Fruit fly (Drosophila melanogaster): Measurements from ENCODE around the gene comm3.

DNA sequence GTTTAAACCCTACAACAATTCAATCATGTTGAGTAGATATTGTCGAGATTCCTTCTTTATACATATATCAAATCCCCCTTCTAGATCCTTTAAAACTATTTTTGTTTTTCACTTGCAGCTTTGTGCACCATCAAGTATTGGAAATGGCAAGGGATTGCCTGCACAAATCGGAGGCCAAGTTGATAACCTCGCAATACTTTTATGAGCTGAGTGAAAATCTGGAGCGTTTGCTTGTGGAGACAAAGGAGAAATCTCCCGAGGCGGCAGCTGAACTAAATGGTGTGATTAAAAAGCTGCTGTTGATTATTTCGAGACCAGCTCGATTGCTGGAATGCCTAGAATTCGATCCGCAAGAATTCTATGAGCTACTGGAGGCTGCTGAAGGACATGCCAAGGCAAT, 77.0 kb downstream of the comm3 start:
- TF ChIP-seq usp (GFP tag; optimal IDR thresholded peaks at IDR 0.05) (no peak), CG8478 (optimal IDR thresholded peaks at IDR 0.05) (no peak)

All from whole organism.